Worm (Caenorhabditis elegans) whole organism, L4/young adult: ENCODE measurements around the gene C30H6.5.

Experiments used
- W03F9.2 ChIP-seq: fragments of 150-350 bp; optimal IDR thresholded peaks from 2 replicates; lab custom pipeline; 2014; ENCODE audit warnings: missing biosample characterization, missing genetic modification characterization
- dao-5 ChIP-seq: sonication (generic microtip); optimal IDR thresholded peaks from 2 replicates; lab custom pipeline; 2016; ENCODE audit warnings: missing genotype, missing genetic modification characterization, moderate library complexity, missing compliant biosample characterization
- him-1 ChIP-seq: sonication (generic microtip); optimal IDR thresholded peaks from 2 replicates; lab custom pipeline; 2016; ENCODE audit warnings: missing genotype, missing genetic modification reagents, missing genetic modification characterization, missing compliant biosample characterization

The C30H6.5 gene

ce11 chrIV:17413343-17413742 lies 41.8 kb downstream of the C30H6.5 start:
- TF ChIP-seq dao-5 (tag; lab: Kevin White, UChicago) (no peak), him-1 (tag; lab: Kevin White, UChicago) (no peak), W03F9.2 (no peak)

ce11 chrIV:17417723-17418122 lies 46.2 kb downstream of the C30H6.5 start, which contains the start of gene npr-26:
Gene npr-26 (minus strand): TSS chrIV:17417823.
- TF ChIP-seq him-1 (tag; lab: Kevin White, UChicago) = no peak
- TF ChIP-seq dao-5 (tag; lab: Kevin White, UChicago) = no peak
- TF ChIP-seq W03F9.2 = no peak
